Fruit fly (Drosophila melanogaster): ENCODE results near the gene Vps60.
A peak's percentile ranks its signal among the peaks of the same experiment; 100 is the strongest.

The Vps60 gene

dm6 chr3L:17644906-17645244 lies 23.4 kb upstream of the Vps60 start, which contains the start of gene Pep (continued):
- TF ChIP-seq CG4424 (GFP tag; optimal IDR thresholded peaks at IDR 0.05) (peak; percentile 39), CG1603 (tag; optimal IDR thresholded peaks at IDR 0.05) (peak; percentile 86), CG10321 (GFP tag; IDR thresholded peaks at IDR 0.05) (no peak), Fer1 (GFP tag; optimal IDR thresholded peaks at IDR 0.05) (peak; percentile 26), CG4404 (GFP tag; IDR thresholded peaks at IDR 0.05) (no peak), Blimp-1 (GFP tag; optimal IDR thresholded peaks at IDR 0.05) (no peak), en (GFP tag; optimal IDR thresholded peaks at IDR 0.05) (no peak), pb (GFP tag; optimal IDR thresholded peaks at IDR 0.05) (peak; percentile 13), Nf-YA (GFP tag; IDR thresholded peaks at IDR 0.05) (no peak), toy (GFP tag; IDR thresholded peaks at IDR 0.05) (no peak), CG16779 (GFP tag; IDR thresholded peaks at IDR 0.05) (no peak), CG8765 (GFP tag; IDR thresholded peaks at IDR 0.05) (0 out of 2 replicates have a peak, but pooled peaks have one; percentile 19), CG11093 (GFP tag; IDR thresholded peaks at IDR 0.05) (no peak), CG34376 (GFP tag; optimal IDR thresholded peaks at IDR 0.05) (no peak), Dip2 (GFP tag; IDR thresholded peaks at IDR 0.05) (no peak), CG17186 (GFP tag; optimal IDR thresholded peaks at IDR 0.05) (peak; percentile 67), CG11247 (GFP tag; IDR thresholded peaks at IDR 0.05) (no peak), D19A (tag; optimal IDR thresholded peaks at IDR 0.05) (no peak), CG8290 (GFP tag; optimal IDR thresholded peaks at IDR 0.05) (peak; percentile 43), CG8290 (tag; optimal IDR thresholded peaks at IDR 0.05) (peak in 1 of 2 experiments; percentile 74), tap (tag; optimal IDR thresholded peaks at IDR 0.05) (no peak), Gug (GFP tag; IDR thresholded peaks at IDR 0.05) (no peak; the same call in 3 of the 4 replicates), CG7928 (GFP tag; optimal IDR thresholded peaks at IDR 0.05) (no peak), Ravus (GFP tag; IDR thresholded peaks at IDR 0.05) (no peak), CG4360 (GFP tag; IDR thresholded peaks at IDR 0.05) (no peak), CG17829 (tag; optimal IDR thresholded peaks at IDR 0.05) (peak; percentile 63), ham (GFP tag; IDR thresholded peaks at IDR 0.05) (no peak), CG10366 (GFP tag; IDR thresholded peaks at IDR 0.05) (no peak), unc-4 (GFP tag; IDR thresholded peaks at IDR 0.05; ENCODE audit: partially characterized antibody) (peak; percentile 98), MBD-R2 (GFP tag; IDR thresholded peaks at IDR 0.05) (peak; percentile 56), lmd (GFP tag; IDR thresholded peaks at IDR 0.05) (no peak), B-H2 (GFP tag; optimal IDR thresholded peaks at IDR 0.05) (peak; percentile 60), CG10274 (GFP tag; optimal IDR thresholded peaks at IDR 0.05) (no peak), CG4707 (GFP tag; optimal IDR thresholded peaks at IDR 0.05) (no peak), ap (GFP tag; IDR thresholded peaks at IDR 0.05) (no peak), sens (GFP tag) (peak; percentile 91), pzg (GFP tag; optimal IDR thresholded peaks at IDR 0.05) (peak; percentile 93), CG6654 (GFP tag; optimal IDR thresholded peaks at IDR 0.05) (no peak), CG10209 (GFP tag; optimal IDR thresholded peaks at IDR 0.05) (no peak), CG8089 (GFP tag; optimal IDR thresholded peaks at IDR 0.05) (peak; percentile 29), tx (GFP tag; optimal IDR thresholded peaks at IDR 0.05) (no peak), CG16813 (GFP tag; IDR thresholded peaks at IDR 0.05; ENCODE audit: partially characterized antibody) (peak; percentile 99), chinmo (GFP tag; IDR thresholded peaks at IDR 0.05; ENCODE audit: partially characterized antibody) (peak; percentile 97), CG42726 (GFP tag; IDR thresholded peaks at IDR 0.05; ENCODE audit: partially characterized antibody) (peak; percentile 99), Dfd (GFP tag; optimal IDR thresholded peaks at IDR 0.05) (no peak), CG13424 (tag; optimal IDR thresholded peaks at IDR 0.05) (peak; percentile 13), CG17328 (GFP tag; IDR thresholded peaks at IDR 0.05) (0 out of 2 replicates have a peak, but pooled peaks have one; percentile 39), sisA (GFP tag; IDR thresholded peaks at IDR 0.05) (no peak), CTCF (GFP tag; optimal IDR thresholded peaks at IDR 0.05) (peak; percentile 77), Optix (GFP tag; IDR thresholded peaks at IDR 0.05) (no peak), aop (GFP tag; IDR thresholded peaks at IDR 0.05) (no peak), gcm2 (GFP tag; optimal IDR thresholded peaks at IDR 0.05) (peak; percentile 27), Doc2 (GFP tag; IDR thresholded peaks at IDR 0.05) (no peak), CG12219 (GFP tag; optimal IDR thresholded peaks at IDR 0.05) (no peak)

Data from whole organism, embryonic.